Worm (Caenorhabditis elegans) whole organism, late embryonic: ENCODE data around the gene srxa-2.

ENCODE experiments used
- C08G9.2 ChIP-seq: sonication (generic microtip); optimal IDR thresholded peaks from 2 replicates; lab custom pipeline; 2016; ENCODE audit warnings: mild to moderate bottlenecking, missing genetic modification characterization, moderate library complexity, missing compliant biosample characterization
- C38D4.7 ChIP-seq: fragments of 200-800 bp; sonication (Bioruptor generic); optimal IDR thresholded peaks from 2 replicates; lab custom pipeline; 2018; ENCODE audit warnings: mild to moderate bottlenecking, missing genetic modification characterization, moderate library complexity, missing compliant biosample characterization
- F13H6.1 ChIP-seq: sonication (generic microtip); optimal IDR thresholded peaks from 2 replicates; lab custom pipeline; 2016; ENCODE audit warnings: missing genetic modification characterization, missing compliant biosample characterization
- K02D7.2 ChIP-seq: sonication (generic microtip); optimal IDR thresholded peaks from 2 replicates; lab custom pipeline; 2017; ENCODE audit warnings: mild to moderate bottlenecking, missing genetic modification characterization, missing compliant biosample characterization
- K09A11.1 ChIP-seq: sonication (generic microtip); optimal IDR thresholded peaks from 2 replicates; lab custom pipeline; 2017; ENCODE audit warnings: antibody characterized with exemption, mild to moderate bottlenecking, missing genetic modification characterization, missing compliant biosample characterization; ENCODE audit not compliant: insufficient read depth
- Y22D7AL.16 ChIP-seq: sonication (generic microtip); optimal IDR thresholded peaks from 2 replicates; lab custom pipeline; 2016; ENCODE audit warnings: missing genetic modification characterization, missing compliant biosample characterization
- ahr-1 ChIP-seq: sonication (generic microtip); optimal IDR thresholded peaks from 2 replicates; lab custom pipeline; 2016; ENCODE audit warnings: missing genetic modification characterization, missing compliant biosample characterization
- ama-1 ChIP-seq: fragments of 150-350 bp; optimal IDR thresholded peaks from 2 replicates; lab custom pipeline; 2014
- ceh-14 ChIP-seq: sonication (generic microtip); optimal IDR thresholded peaks from 2 replicates; lab custom pipeline; 2016; ENCODE audit warnings: missing genotype, missing genetic modification characterization, missing compliant biosample characterization
- ceh-19 ChIP-seq: fragments of 200-800 bp; sonication (Bioruptor generic); optimal IDR thresholded peaks from 2 replicates; lab custom pipeline; 2018; ENCODE audit warnings: mild to moderate bottlenecking, missing genetic modification characterization, missing compliant biosample characterization
- ceh-2 ChIP-seq: sonication (generic microtip); optimal IDR thresholded peaks from 2 replicates; lab custom pipeline; 2016; ENCODE audit warnings: missing genotype, missing genetic modification characterization, missing compliant biosample characterization
- ceh-31 ChIP-seq: sonication (generic microtip); optimal IDR thresholded peaks from 2 replicates; lab custom pipeline; 2016; ENCODE audit warnings: missing genetic modification characterization, missing compliant biosample characterization
- ceh-34 ChIP-seq: sonication (generic microtip); optimal IDR thresholded peaks from 2 replicates; lab custom pipeline; 2016; ENCODE audit warnings: mild to moderate bottlenecking, missing genetic modification characterization, missing compliant biosample characterization
- ceh-48 ChIP-seq: sonication (generic microtip); optimal IDR thresholded peaks from 2 replicates; lab custom pipeline; 2016; ENCODE audit warnings: missing genetic modification characterization, inconsistent platforms, missing compliant biosample characterization
- dve-1 ChIP-seq: sonication (generic microtip); optimal IDR thresholded peaks from 2 replicates; lab custom pipeline; 2017; ENCODE audit warnings: antibody characterized with exemption, mild to moderate bottlenecking, missing genetic modification characterization, missing compliant biosample characterization
- elt-2 ChIP-seq: sonication (generic microtip); optimal IDR thresholded peaks from 2 replicates; lab custom pipeline; 2016; ENCODE audit warnings: missing genetic modification reagents, missing genetic modification characterization, missing compliant biosample characterization
- ets-4 ChIP-seq: sonication (generic microtip); optimal IDR thresholded peaks from 2 replicates; lab custom pipeline; 2016; ENCODE audit warnings: missing genetic modification characterization, missing compliant biosample characterization
- fax-1 ChIP-seq: sonication (generic microtip); optimal IDR thresholded peaks from 2 replicates; lab custom pipeline; 2016; ENCODE audit warnings: missing genotype, missing genetic modification characterization, missing compliant biosample characterization
- gmeb-2 ChIP-seq: sonication (generic microtip); optimal IDR thresholded peaks from 2 replicates; lab custom pipeline; 2016; ENCODE audit warnings: missing genetic modification characterization, inconsistent platforms, missing compliant biosample characterization
- hlh-13 ChIP-seq: fragments of 200-800 bp; sonication (Bioruptor generic); optimal IDR thresholded peaks from 2 replicates; lab custom pipeline; 2018; ENCODE audit warnings: mild to moderate bottlenecking, missing genetic modification characterization, missing compliant biosample characterization
- hlh-30 ChIP-seq: sonication (generic microtip); optimal IDR thresholded peaks from 2 replicates; lab custom pipeline; 2017; ENCODE audit warnings: antibody characterized with exemption, missing genetic modification characterization, missing compliant biosample characterization; ENCODE audit not compliant: insufficient read depth
- hlh-6 ChIP-seq: sonication (generic microtip); optimal IDR thresholded peaks from 2 replicates; lab custom pipeline; 2016; ENCODE audit warnings: missing genotype, missing genetic modification characterization, missing compliant biosample characterization
- hlh-8 ChIP-seq: sonication (generic microtip); optimal IDR thresholded peaks from 2 replicates; lab custom pipeline; 2016; ENCODE audit warnings: missing genotype, missing genetic modification characterization, missing compliant biosample characterization
- lin-11 ChIP-seq: fragments of 200-800 bp; sonication (Bioruptor generic); optimal IDR thresholded peaks from 2 replicates; lab custom pipeline; 2018; ENCODE audit warnings: mild to moderate bottlenecking, missing genetic modification characterization, missing compliant biosample characterization
- mec-3 ChIP-seq: sonication (generic microtip); optimal IDR thresholded peaks from 2 replicates; lab custom pipeline; 2016; ENCODE audit warnings: borderline replicate concordance, missing genetic modification characterization, missing compliant biosample characterization
- pax-1 ChIP-seq: fragments of 150-350 bp; optimal IDR thresholded peaks from 2 replicates; lab custom pipeline; 2014; ENCODE audit warnings: missing biosample characterization, missing genetic modification characterization
- pha-2 ChIP-seq: sonication (generic microtip); optimal IDR thresholded peaks from 2 replicates; lab custom pipeline; 2017; ENCODE audit warnings: mild to moderate bottlenecking, missing genetic modification characterization, missing compliant biosample characterization
- pros-1 ChIP-seq: fragments of 150-350 bp; optimal IDR thresholded peaks from 2 replicates; lab custom pipeline; 2014; ENCODE audit warnings: missing biosample characterization, missing genetic modification reagents, missing genetic modification characterization
- ref-2 ChIP-seq: sonication (generic microtip); optimal IDR thresholded peaks from 2 replicates; lab custom pipeline; 2016; ENCODE audit warnings: missing genetic modification characterization, missing compliant biosample characterization
- sdc-2 ChIP-seq: sonication (generic microtip); optimal IDR thresholded peaks from 2 replicates; lab custom pipeline; 2016; ENCODE audit warnings: missing genotype, missing genetic modification characterization, missing compliant biosample characterization
- ttx-3 ChIP-seq: sonication (generic microtip); optimal IDR thresholded peaks from 2 replicates; lab custom pipeline; 2016; ENCODE audit warnings: missing genetic modification reagents, missing genetic modification characterization, missing compliant biosample characterization
- unc-55 ChIP-seq: sonication (generic microtip); optimal IDR thresholded peaks from 2 replicates; lab custom pipeline; 2017; ENCODE audit warnings: missing biosample characterization, missing genetic modification reagents, missing genetic modification characterization
- ztf-16 ChIP-seq: sonication (generic microtip); optimal IDR thresholded peaks from 2 replicates; lab custom pipeline; 2017; ENCODE audit warnings: missing genetic modification characterization, missing compliant biosample characterization

The srxa-2 gene

ce11 chrIV:9445407-9445806 lies 22.2 kb downstream of the srxa-2 start, which contains the start of gene hsp-12.3:
hsp-12.3 (minus strand) TSS chrIV:9445507.
- TF ChIP-seq pros-1 (tag; lab: Kevin White, UChicago), result no peak

- no peak for TF ChIP-seq ceh-19 (GFP tag; lab: Kevin White, UChicago)
- no peak for TF ChIP-seq mec-3 (tag; lab: Kevin White, UChicago)
- no peak for TF ChIP-seq ama-1 (lab: Kevin White, UChicago)
- no peak for TF ChIP-seq pax-1 (tag; lab: Kevin White, UChicago)
- no peak for TF ChIP-seq fax-1 (tag; lab: Kevin White, UChicago)
- TF ChIP-seq unc-55 (GFP tag; lab: Kevin White, UChicago), result no peak
- no peak for TF ChIP-seq elt-2 (tag; lab: Kevin White, UChicago)
- TF ChIP-seq ceh-31 (tag; lab: Kevin White, UChicago), result no peak
- no peak for TF ChIP-seq hlh-8
- TF ChIP-seq hlh-30 (tag; lab: Kevin White, UChicago), result no peak
- no peak for TF ChIP-seq ttx-3 (tag; lab: Kevin White, UChicago)
- TF ChIP-seq ceh-14 (tag; lab: Kevin White, UChicago), result no peak
- TF ChIP-seq ets-4 (tag; lab: Kevin White, UChicago), result no peak
- TF ChIP-seq ceh-48, result no peak
- no peak for TF ChIP-seq hlh-13 (GFP tag; lab: Kevin White, UChicago)
- no peak for TF ChIP-seq ref-2 (tag; lab: Kevin White, UChicago)
- no peak for TF ChIP-seq ztf-16 (tag; lab: Kevin White, UChicago)
- no peak for TF ChIP-seq C08G9.2
Observed at ce11 chrIV:9447209-9447608, 24.0 kb downstream of the srxa-2 start, which contains the start of gene hsp-12.6. hsp-12.6 (minus strand) TSS chrIV:9447228.

- no peak for TF ChIP-seq ceh-2 (tag; lab: Kevin White, UChicago)
- no peak for TF ChIP-seq ceh-34 (tag; lab: Kevin White, UChicago)
- TF ChIP-seq dve-1, result no peak
- TF ChIP-seq pha-2 (tag; lab: Kevin White, UChicago), result no peak
- TF ChIP-seq K09A11.1 (tag; lab: Kevin White, UChicago), result no peak
- no peak for TF ChIP-seq sdc-2 (tag; lab: Kevin White, UChicago)
- no peak for TF ChIP-seq C38D4.7 (GFP tag; lab: Kevin White, UChicago)
- TF ChIP-seq hlh-8, result no peak
- no peak for TF ChIP-seq ahr-1 (tag; lab: Kevin White, UChicago)
- TF ChIP-seq K02D7.2 (tag; lab: Kevin White, UChicago), result no peak
- TF ChIP-seq, all 69 proteins: peak for 0
Observed at ce11 chrIV:9450375-9450774, 27.2 kb downstream of the srxa-2 start, which contains the start of gene cpin-1. cpin-1 (plus strand) TSS chrIV:9450675.

ce11 chrIV:9451816-9452215 lies 28.6 kb downstream of the srxa-2 start:
- no peak for TF ChIP-seq F13H6.1 (tag; lab: Kevin White, UChicago)
- TF ChIP-seq ceh-2 (tag; lab: Kevin White, UChicago), result no peak

- TF ChIP-seq hlh-6 (tag; lab: Kevin White, UChicago) (no peak), elt-2 (tag; lab: Kevin White, UChicago) (no peak), dve-1 (no peak), Y22D7AL.16 (tag; lab: Kevin White, UChicago) (no peak), gmeb-2 (no peak), lin-11 (tag; lab: Kevin White, UChicago) (no peak), mec-3 (tag; lab: Kevin White, UChicago) (no peak), ceh-48 (no peak)
Observed at ce11 chrIV:9457400-9457799, 34.2 kb downstream of the srxa-2 start, which contains the start of gene cutl-17. cutl-17 (minus strand) TSS chrIV:9457500.
